Fruit fly (Drosophila melanogaster) whole organism, prepupa: ENCODE data around the gene ApepP.

Experiments used
- CG10669 ChIP-seq: fragments of 200-800 bp; sonication (Bioruptor generic); optimal IDR thresholded peaks from 3 replicates; lab custom pipeline; 2018; ENCODE audit warnings: missing biosample characterization, mild to moderate bottlenecking, missing genetic modification characterization, moderate library complexity
- CG11294 ChIP-seq: fragments of 200-800 bp; sonication (Bioruptor generic); IDR thresholded peaks from 2 replicates; pipeline ENCODE4 v1.3.6; 2022; ENCODE audit warnings: missing biosample characterization, missing genetic modification characterization
- CG11902 ChIP-seq: fragments of 200-800 bp; sonication (Bioruptor generic); optimal IDR thresholded peaks from 3 replicates; lab custom pipeline; 2016; ENCODE audit warnings: missing biosample characterization, missing genetic modification characterization
- CG15336 ChIP-seq: fragments of 200-800 bp; sonication (Bioruptor generic); IDR thresholded peaks from 2 replicates; pipeline ENCODE4 v1.3.6; 2022; ENCODE audit warnings: missing biosample characterization, missing genetic modification characterization
- CG1621 ChIP-seq: fragments of 200-800 bp; sonication (Bioruptor generic); optimal IDR thresholded peaks from 3 replicates; lab custom pipeline; 2018; ENCODE audit warnings: missing biosample characterization, mild to moderate bottlenecking, missing genetic modification characterization
- CG16779 ChIP-seq: fragments of 200-800 bp; sonication (Bioruptor generic); optimal IDR thresholded peaks from 3 replicates; lab custom pipeline; 2017; ENCODE audit warnings: missing biosample characterization, mild to moderate bottlenecking, missing genetic modification characterization
- CG3032 ChIP-seq: fragments of 200-800 bp; optimal IDR thresholded peaks from 2 replicates; lab custom pipeline; 2019; ENCODE audit warnings: missing biosample characterization, mild to moderate bottlenecking, missing genetic modification characterization, moderate library complexity
- CG31627 ChIP-seq: fragments of 200-800 bp; sonication (Bioruptor generic); optimal IDR thresholded peaks from 3 replicates; lab custom pipeline; 2016; ENCODE audit warnings: missing biosample characterization, missing genetic modification characterization
- CG34406 ChIP-seq: fragments of 200-800 bp; sonication (Bioruptor generic); optimal IDR thresholded peaks from 3 replicates; lab custom pipeline; 2016; ENCODE audit warnings: missing biosample characterization, missing genetic modification characterization
- CG4318 ChIP-seq: fragments of 200-800 bp; sonication (Bioruptor generic); optimal IDR thresholded peaks from 3 replicates; lab custom pipeline; 2017; ENCODE audit warnings: missing biosample characterization, mild to moderate bottlenecking, missing genetic modification characterization
- CG6163 ChIP-seq: fragments of 200-800 bp; sonication (Bioruptor generic); IDR thresholded peaks from 3 replicates; pipeline ENCODE4 v1.3.6; 2022; ENCODE audit warnings: missing biosample characterization, missing genetic modification characterization
- CG6276 ChIP-seq: fragments of 200-800 bp; sonication (Bioruptor generic); optimal IDR thresholded peaks from 2 replicates; lab custom pipeline; 2017; ENCODE audit warnings: missing biosample characterization, mild to moderate bottlenecking, missing genetic modification characterization
- CG6792 ChIP-seq: fragments of 200-800 bp; sonication (Bioruptor generic); optimal IDR thresholded peaks from 3 replicates; lab custom pipeline; 2016; ENCODE audit warnings: missing biosample characterization, missing genetic modification characterization
- CG6808 ChIP-seq: fragments of 200-800 bp; sonication (Bioruptor generic); optimal IDR thresholded peaks from 3 replicates; lab custom pipeline; 2017; ENCODE audit warnings: missing biosample characterization, missing genetic modification characterization, mild to moderate bottlenecking, moderate library complexity, missing genetic modification reagents
- CG6854 ChIP-seq: fragments of 200-800 bp; sonication (Bioruptor generic); optimal IDR thresholded peaks from 2 replicates; lab custom pipeline; 2017; ENCODE audit warnings: missing biosample characterization, mild to moderate bottlenecking, missing genetic modification characterization
- CG7368 ChIP-seq: fragments of 200-800 bp; sonication (Bioruptor generic); optimal IDR thresholded peaks from 3 replicates; lab custom pipeline; 2016; ENCODE audit warnings: missing biosample characterization, missing genetic modification characterization
- CG8119 ChIP-seq: fragments of 200-800 bp; sonication (Bioruptor generic); IDR thresholded peaks from 3 replicates; pipeline ENCODE4 v1.3.6; 2022; ENCODE audit warnings: missing biosample characterization, missing genetic modification characterization
- CG8319 ChIP-seq: fragments of 200-800 bp; sonication (Bioruptor generic); optimal IDR thresholded peaks from 3 replicates; lab custom pipeline; 2016; ENCODE audit warnings: missing biosample characterization, missing genetic modification characterization
- CG8632 ChIP-seq: fragments of 200-800 bp; sonication (Bioruptor generic); optimal IDR thresholded peaks from 3 replicates; lab custom pipeline; 2016; ENCODE audit warnings: missing biosample characterization, missing genetic modification characterization
- CG9139 ChIP-seq: fragments of 200-800 bp; sonication (Bioruptor generic); optimal IDR thresholded peaks from 3 replicates; lab custom pipeline; 2017; ENCODE audit warnings: missing biosample characterization, mild to moderate bottlenecking, missing genetic modification characterization
- Eip75B ChIP-seq: fragments of 200-800 bp; sonication (Bioruptor generic); optimal IDR thresholded peaks from 3 replicates; lab custom pipeline; 2016; ENCODE audit warnings: missing biosample characterization, missing genetic modification characterization
- Eip78C ChIP-seq: fragments of 200-800 bp; sonication (Bioruptor generic); peaks from one replicate; lab custom pipeline; 2016; ENCODE audit warnings: missing biosample characterization, missing genetic modification characterization
- Eip93F ChIP-seq: fragments of 200-800 bp; sonication (Bioruptor generic); optimal IDR thresholded peaks from 2 replicates; lab custom pipeline; 2016; ENCODE audit warnings: missing biosample characterization, mild to moderate bottlenecking, missing genetic modification characterization
- Ets96B ChIP-seq: fragments of 200-800 bp; optimal IDR thresholded peaks from 2 replicates; lab custom pipeline; 2019; ENCODE audit warnings: missing biosample characterization, mild to moderate bottlenecking, missing genetic modification characterization, moderate library complexity
- Gug ChIP-seq: fragments of 200-800 bp; sonication (Bioruptor generic); IDR thresholded peaks from 2 replicates; pipeline ENCODE4 v1.3.6; 2022; ENCODE audit warnings: missing biosample characterization, missing genetic modification characterization
- Hr39 ChIP-seq: fragments of 200-800 bp; sonication (Bioruptor generic); optimal IDR thresholded peaks from 2 replicates; lab custom pipeline; 2016; ENCODE audit warnings: missing biosample characterization, missing genetic modification characterization
- OdsH ChIP-seq: fragments of 200-800 bp; sonication (Bioruptor generic); optimal IDR thresholded peaks from 3 replicates; lab custom pipeline; 2016; ENCODE audit warnings: missing biosample characterization, missing genetic modification characterization
- Smox ChIP-seq: fragments of 200-800 bp; sonication (Bioruptor generic); optimal IDR thresholded peaks from 3 replicates; lab custom pipeline; 2016; ENCODE audit warnings: missing biosample characterization, missing genetic modification characterization
- Sox102F ChIP-seq: fragments of 200-800 bp; sonication (Bioruptor generic); optimal IDR thresholded peaks from 2 replicates; lab custom pipeline; 2016; ENCODE audit warnings: missing biosample characterization, mild to moderate bottlenecking, missing genetic modification characterization
- Sox14 ChIP-seq: fragments of 200-800 bp; sonication (Bioruptor generic); optimal IDR thresholded peaks from 3 replicates; lab custom pipeline; 2016; ENCODE audit warnings: missing biosample characterization, missing genetic modification characterization
- acj6 ChIP-seq: fragments of 200-800 bp; sonication (Bioruptor generic); optimal IDR thresholded peaks from 3 replicates; lab custom pipeline; 2016; ENCODE audit warnings: missing biosample characterization, missing genetic modification characterization
- dac ChIP-seq: fragments of 200-800 bp; sonication (Bioruptor generic); optimal IDR thresholded peaks from 2 replicates; lab custom pipeline; 2017; ENCODE audit warnings: missing biosample characterization, mild to moderate bottlenecking, missing genetic modification characterization
- eg ChIP-seq: fragments of 200-800 bp; sonication (Bioruptor generic); IDR thresholded peaks from 3 replicates; pipeline ENCODE4 v1.3.6; 2022; ENCODE audit warnings: missing biosample characterization, missing genetic modification characterization
- esn ChIP-seq: fragments of 200-800 bp; sonication (Bioruptor generic); optimal IDR thresholded peaks from 2 replicates; lab custom pipeline; 2016; ENCODE audit warnings: missing biosample characterization, mild to moderate bottlenecking, missing genetic modification characterization, moderate library complexity
- fd85E ChIP-seq: fragments of 200-800 bp; sonication (Bioruptor generic); optimal IDR thresholded peaks from 3 replicates; lab custom pipeline; 2016; ENCODE audit warnings: missing biosample characterization, missing genetic modification characterization
- lz ChIP-seq: fragments of 200-800 bp; sonication (Bioruptor generic); optimal IDR thresholded peaks from 3 replicates; lab custom pipeline; 2016; ENCODE audit warnings: missing biosample characterization, missing genetic modification characterization
- pdm3 ChIP-seq: fragments of 200-800 bp; sonication (Bioruptor generic); optimal IDR thresholded peaks from 3 replicates; lab custom pipeline; 2016; ENCODE audit warnings: missing biosample characterization, missing genetic modification characterization
- salr ChIP-seq, 2 experiments: fragments of 200-800 bp; sonication (Bioruptor generic); optimal IDR thresholded peaks; 3 replicates each; lab custom pipeline; 2016 to 2018; ENCODE audit warnings: missing biosample characterization in 2 of 2, missing genetic modification characterization in 2 of 2, mild to moderate bottlenecking in 1 of 2
- spab ChIP-seq: fragments of 200-800 bp; sonication (Bioruptor generic); optimal IDR thresholded peaks from 2 replicates; lab custom pipeline; 2017; ENCODE audit warnings: missing biosample characterization, mild to moderate bottlenecking, missing genetic modification characterization, missing genetic modification reagents
- svp ChIP-seq: fragments of 200-800 bp; sonication (Bioruptor generic); peaks from one replicate; lab custom pipeline; 2016; ENCODE audit warnings: missing biosample characterization, missing genetic modification characterization
- vri ChIP-seq: fragments of 200-800 bp; sonication (Bioruptor generic); optimal IDR thresholded peaks from 3 replicates; lab custom pipeline; 2016; ENCODE audit warnings: missing biosample characterization, mild to moderate bottlenecking, missing genetic modification characterization

Gene ApepP

DNA sequence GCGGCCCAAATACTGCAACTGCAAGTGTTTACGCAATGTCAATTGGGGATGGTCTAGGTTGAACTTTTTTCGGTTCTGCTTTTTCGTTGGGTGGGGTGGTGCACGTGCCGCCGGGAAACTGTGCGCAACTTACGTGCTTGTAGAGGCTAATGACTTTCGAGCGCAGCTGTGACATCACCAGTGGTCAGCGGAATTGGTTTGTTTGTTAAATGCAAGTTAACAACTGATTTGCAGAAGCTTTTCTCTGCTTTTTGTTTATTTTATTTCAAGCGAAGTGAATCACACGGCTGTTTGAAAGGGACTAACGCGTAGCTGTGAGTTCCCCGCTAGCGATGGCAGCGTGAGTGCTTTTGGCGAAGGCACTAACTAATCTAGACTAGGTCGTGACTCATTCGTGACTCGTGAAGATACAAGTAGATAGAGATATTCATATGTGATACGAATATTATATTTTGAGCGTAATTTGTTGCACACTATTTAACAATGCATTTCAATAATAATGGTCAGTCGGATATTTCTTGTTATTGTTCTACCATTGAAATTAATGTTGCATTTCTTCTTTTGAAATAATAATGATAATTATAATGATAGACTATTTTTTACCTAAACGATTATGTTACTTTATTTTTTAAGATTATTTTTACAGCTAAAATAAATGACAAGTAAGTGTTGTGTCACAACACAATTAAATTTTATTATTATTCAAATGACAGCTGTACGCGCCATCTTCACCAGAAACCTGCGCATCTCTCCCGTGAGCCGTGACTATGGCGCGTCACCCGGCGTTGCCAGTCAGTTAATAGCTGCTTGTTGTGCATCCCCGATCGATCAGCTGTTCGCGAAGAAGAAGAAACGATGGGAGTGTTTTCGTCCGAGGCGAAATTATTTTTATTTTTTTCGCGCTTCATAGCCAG is 22.3 kb downstream of the ApepP start, which contains the start of the genes osi and tweek (continued):
- TF ChIP-seq CG8119 (GFP tag; lab: Robert Waterston, UW), result no peak
- TF ChIP-seq Sox102F, result peak; percentile 29
- TF ChIP-seq CG11902 (GFP tag; lab: Kevin White, UChicago), result no peak
- TF ChIP-seq CG9139 (GFP tag; lab: Kevin White, UChicago), result no peak
- TF ChIP-seq CG6276 (GFP tag; lab: Kevin White, UChicago), result no peak
- TF ChIP-seq CG7368 (GFP tag; lab: Kevin White, UChicago), result no peak
- no peak for TF ChIP-seq CG8319
- peak; percentile 28 for TF ChIP-seq Sox14 (GFP tag; lab: Kevin White, UChicago)
- peak; percentile 29 for TF ChIP-seq CG3032 (tag; lab: Kevin White, UChicago)
- no peak for TF ChIP-seq CG4318 (GFP tag; lab: Kevin White, UChicago)
- TF ChIP-seq Hr39 (GFP tag; lab: Kevin White, UChicago), result peak; percentile 59
- peak; percentile 48 for TF ChIP-seq OdsH (GFP tag; lab: Kevin White, UChicago)
- TF ChIP-seq CG6808 (GFP tag; lab: Kevin White, UChicago), result no peak
- peak; percentile 19 for TF ChIP-seq Eip75B (GFP tag; lab: Kevin White, UChicago)
- no peak; the same call in 2 of the 3 replicates for TF ChIP-seq eg (GFP tag; lab: Robert Waterston, UW)
- no peak for TF ChIP-seq CG10669 (GFP tag; lab: Kevin White, UChicago)
- peak; percentile 0 for TF ChIP-seq CG6792 (GFP tag; lab: Kevin White, UChicago)
- TF ChIP-seq fd85E (GFP tag; lab: Kevin White, UChicago), result no peak
- TF ChIP-seq CG6854 (GFP tag; lab: Kevin White, UChicago), result no peak
- no peak for TF ChIP-seq spab (GFP tag; lab: Kevin White, UChicago)
- peak; percentile 67 for TF ChIP-seq acj6

DNA sequence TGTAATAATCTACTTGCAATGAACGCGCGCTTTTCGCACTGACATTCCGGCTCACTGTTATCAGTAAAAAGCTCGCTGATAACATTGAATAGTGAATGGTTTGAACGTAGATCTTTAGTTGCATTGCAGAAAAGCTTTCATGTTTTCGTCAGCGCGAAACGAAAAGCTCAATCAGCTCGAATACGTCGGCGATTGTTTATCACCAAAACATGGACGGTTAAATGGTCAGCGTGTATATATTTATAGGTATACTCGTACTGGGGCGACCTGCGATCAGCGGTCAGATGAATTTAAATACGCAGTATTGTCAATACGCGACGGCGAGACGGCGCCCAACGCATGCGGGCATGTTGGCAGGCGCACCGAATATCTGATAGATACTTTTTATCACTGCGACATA is 23.8 kb downstream of the ApepP start:
- TF ChIP-seq CG34406 (GFP tag; lab: Kevin White, UChicago) (no peak), CG8632 (GFP tag; lab: Kevin White, UChicago) (no peak), Smox (GFP tag; lab: Kevin White, UChicago) (no peak), CG15336 (GFP tag; lab: Robert Waterston, UW) (no peak), svp (peak; percentile 92), CG8319 (no peak), CG16779 (peak; percentile 25), CG8119 (GFP tag; lab: Robert Waterston, UW) (no peak), Ets96B (no peak), vri (GFP tag; lab: Kevin White, UChicago) (peak; percentile 32)

DNA sequence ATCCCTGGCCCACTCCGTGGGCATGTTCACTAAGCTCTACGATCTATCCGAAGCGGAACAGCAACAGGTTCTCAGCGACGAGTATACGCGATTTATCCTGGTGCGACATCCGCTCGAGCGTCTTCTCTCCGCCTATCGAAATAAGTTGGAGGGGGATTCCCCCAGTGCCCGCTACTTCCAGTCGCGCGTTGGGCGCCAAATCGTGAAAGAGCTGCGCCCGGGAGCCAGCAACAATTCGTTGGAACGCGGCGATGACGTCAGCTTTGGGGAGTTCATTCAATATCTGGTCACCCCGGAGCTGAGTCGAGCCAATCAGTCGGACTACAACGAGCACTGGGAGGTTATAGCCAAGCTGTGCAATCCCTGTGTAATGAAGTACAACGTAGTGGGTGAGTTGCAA is 24.9 kb downstream of the ApepP start:
- TF ChIP-seq dac (GFP tag; lab: Kevin White, UChicago) (no peak), Ets96B (no peak), Sox14 (GFP tag; lab: Kevin White, UChicago) (no peak), OdsH (GFP tag; lab: Kevin White, UChicago) (no peak), Gug (GFP tag; lab: Robert Waterston, UW) (no peak), esn (GFP tag; lab: Kevin White, UChicago) (no peak), CG11294 (no peak), CG6808 (GFP tag; lab: Kevin White, UChicago) (no peak), pdm3 (GFP tag; lab: Kevin White, UChicago) (no peak), Eip78C (GFP tag; lab: Kevin White, UChicago) (no peak), salr (GFP tag; optimal IDR thresholded peaks at IDR 0.05; lab: Kevin White, UChicago) (no peak), CG6163 (GFP tag; lab: Robert Waterston, UW) (no peak), CG1621 (tag; lab: Kevin White, UChicago) (no peak), Eip93F (no peak), Hr39 (GFP tag; lab: Kevin White, UChicago) (no peak), svp (no peak), CG31627 (GFP tag; lab: Kevin White, UChicago) (no peak), lz (GFP tag; lab: Kevin White, UChicago) (no peak), spab (GFP tag; lab: Kevin White, UChicago) (no peak)
